Fruit fly (Drosophila melanogaster): ENCODE results near the gene CG12643.

CG12643 gene

dm6 chrX:10265213-10266017 is at the start of gene CG12643:
TSS of gene CG12643 (minus strand) at chrX:10265263.
- TF ChIP-seq CG10348 (GFP tag; IDR thresholded peaks at IDR 0.05) (peak; percentile 91), CG12605 (GFP tag; IDR thresholded peaks at IDR 0.05) (peak; percentile 90), CG8159 (tag; optimal IDR thresholded peaks at IDR 0.05) (peak; percentile 82), D1 (tag; optimal IDR thresholded peaks at IDR 0.05) (no peak), CG13204 (GFP tag; optimal IDR thresholded peaks at IDR 0.05) (peak; percentile 51), Ets98B (GFP tag; IDR thresholded peaks at IDR 0.05) (peak; percentile 98), Pif1A (GFP tag; optimal IDR thresholded peaks at IDR 0.05) (peak; percentile 95), CG8301 (tag; optimal IDR thresholded peaks at IDR 0.05) (peak; percentile 90), CG32121 (GFP tag; IDR thresholded peaks at IDR 0.05) (peak; percentile 98), CG9948 (tag; optimal IDR thresholded peaks at IDR 0.05) (peak; percentile 80), gl (tag; optimal IDR thresholded peaks at IDR 0.05) (peak; percentile 52), rn (GFP tag; IDR thresholded peaks at IDR 0.05) (peak; percentile 96), CG34367 (tag; optimal IDR thresholded peaks at IDR 0.05) (peak; percentile 83), CG17806 (tag; optimal IDR thresholded peaks at IDR 0.05) (peak; percentile 86), fd96Ca (GFP tag; IDR thresholded peaks at IDR 0.05) (peak; percentile 99), CG15710 (tag; optimal IDR thresholded peaks at IDR 0.05) (peak; percentile 82), Snoo (tag; optimal IDR thresholded peaks at IDR 0.05) (peak; percentile 94), Pif1B (GFP tag; optimal IDR thresholded peaks at IDR 0.05) (peak; percentile 91), CG4496 (GFP tag; IDR thresholded peaks at IDR 0.05) (peak; percentile 99), EcR (GFP tag; optimal IDR thresholded peaks at IDR 0.05) (peak; percentile 42), CG14655 (GFP tag; optimal IDR thresholded peaks at IDR 0.05) (peak; percentile 93)

- TF ChIP-seq CG4496 (GFP tag; IDR thresholded peaks at IDR 0.05) (peak; percentile 83), CG32121 (GFP tag; IDR thresholded peaks at IDR 0.05) (peak; percentile 70), CG34367 (tag; optimal IDR thresholded peaks at IDR 0.05) (no peak), rn (GFP tag; IDR thresholded peaks at IDR 0.05) (no peak), Ets98B (GFP tag; IDR thresholded peaks at IDR 0.05) (0 out of 2 replicates have a peak, but pooled peaks have one; percentile 33), fd96Ca (GFP tag; IDR thresholded peaks at IDR 0.05) (peak; percentile 44; the same call in 2 of the 3 replicates), Pif1A (GFP tag; optimal IDR thresholded peaks at IDR 0.05) (no peak)
Observed at dm6 chrX:10308996-10309395, 43.9 kb upstream of the CG12643 start.

- TF ChIP-seq D1 (tag; optimal IDR thresholded peaks at IDR 0.05): no peak
- TF ChIP-seq Pif1A (GFP tag; optimal IDR thresholded peaks at IDR 0.05): no peak
- no peak for TF ChIP-seq gl (tag; optimal IDR thresholded peaks at IDR 0.05)
- TF ChIP-seq EcR (GFP tag; optimal IDR thresholded peaks at IDR 0.05): no peak
- no peak for TF ChIP-seq CG17806 (tag; optimal IDR thresholded peaks at IDR 0.05)
- no peak for TF ChIP-seq CG4496 (GFP tag; IDR thresholded peaks at IDR 0.05)
- TF ChIP-seq CG14655 (GFP tag; optimal IDR thresholded peaks at IDR 0.05): no peak
- TF ChIP-seq CG8301 (tag; optimal IDR thresholded peaks at IDR 0.05): no peak
- TF ChIP-seq fd96Ca (GFP tag; IDR thresholded peaks at IDR 0.05): no peak
- no peak for TF ChIP-seq Ets98B (GFP tag; IDR thresholded peaks at IDR 0.05)
- no peak for TF ChIP-seq CG34367 (tag; optimal IDR thresholded peaks at IDR 0.05)
- TF ChIP-seq Pif1B (GFP tag; optimal IDR thresholded peaks at IDR 0.05): no peak
- no peak for TF ChIP-seq CG15710 (tag; optimal IDR thresholded peaks at IDR 0.05)
- TF ChIP-seq CG12605 (GFP tag; IDR thresholded peaks at IDR 0.05): no peak
- TF ChIP-seq CG10348 (GFP tag; IDR thresholded peaks at IDR 0.05): no peak
- no peak for TF ChIP-seq CG9948 (tag; optimal IDR thresholded peaks at IDR 0.05)
- TF ChIP-seq CG13204 (GFP tag; optimal IDR thresholded peaks at IDR 0.05): no peak
Observed at dm6 chrX:10307955-10308354, 42.9 kb upstream of the CG12643 start.

dm6 chrX:10300140-10300539 is 35.1 kb upstream of the CG12643 start:
- TF ChIP-seq CG13204 (GFP tag; optimal IDR thresholded peaks at IDR 0.05) (no peak), CG4496 (GFP tag; IDR thresholded peaks at IDR 0.05) (no peak), EcR (GFP tag; optimal IDR thresholded peaks at IDR 0.05) (no peak), CG15710 (tag; optimal IDR thresholded peaks at IDR 0.05) (no peak), Pif1A (GFP tag; optimal IDR thresholded peaks at IDR 0.05) (no peak), Ets98B (GFP tag; IDR thresholded peaks at IDR 0.05) (no peak), CG12605 (GFP tag; IDR thresholded peaks at IDR 0.05) (no peak), D1 (tag; optimal IDR thresholded peaks at IDR 0.05) (no peak), CG14655 (GFP tag; optimal IDR thresholded peaks at IDR 0.05) (no peak), CG8301 (tag; optimal IDR thresholded peaks at IDR 0.05) (no peak), gl (tag; optimal IDR thresholded peaks at IDR 0.05) (no peak), CG34367 (tag; optimal IDR thresholded peaks at IDR 0.05) (no peak), Pif1B (GFP tag; optimal IDR thresholded peaks at IDR 0.05) (no peak), CG9948 (tag; optimal IDR thresholded peaks at IDR 0.05) (no peak), CG10348 (GFP tag; IDR thresholded peaks at IDR 0.05) (no peak), CG8159 (tag; optimal IDR thresholded peaks at IDR 0.05) (no peak), Snoo (tag; optimal IDR thresholded peaks at IDR 0.05) (no peak), CG17806 (tag; optimal IDR thresholded peaks at IDR 0.05) (no peak), rn (GFP tag; IDR thresholded peaks at IDR 0.05) (no peak)

- 0 out of 2 replicates have a peak, but pooled peaks have one; percentile 13 for TF ChIP-seq CG32121 (GFP tag; IDR thresholded peaks at IDR 0.05)
- no peak for TF ChIP-seq CG15710 (tag; optimal IDR thresholded peaks at IDR 0.05)
- TF ChIP-seq rn (GFP tag; IDR thresholded peaks at IDR 0.05): no peak
- no peak for TF ChIP-seq Pif1A (GFP tag; optimal IDR thresholded peaks at IDR 0.05)
- TF ChIP-seq CG9948 (tag; optimal IDR thresholded peaks at IDR 0.05): no peak
- no peak for TF ChIP-seq gl (tag; optimal IDR thresholded peaks at IDR 0.05)
- TF ChIP-seq CG34367 (tag; optimal IDR thresholded peaks at IDR 0.05): no peak
Observed at dm6 chrX:10290761-10291041, 25.6 kb upstream of the CG12643 start.

Measured in whole organism, pupa.